Worm (Caenorhabditis elegans): Measurements from ENCODE around the gene F38E1.10.
A peak's percentile ranks its signal among the peaks of the same experiment; 100 is the strongest.

The F38E1.10 gene

DNA sequence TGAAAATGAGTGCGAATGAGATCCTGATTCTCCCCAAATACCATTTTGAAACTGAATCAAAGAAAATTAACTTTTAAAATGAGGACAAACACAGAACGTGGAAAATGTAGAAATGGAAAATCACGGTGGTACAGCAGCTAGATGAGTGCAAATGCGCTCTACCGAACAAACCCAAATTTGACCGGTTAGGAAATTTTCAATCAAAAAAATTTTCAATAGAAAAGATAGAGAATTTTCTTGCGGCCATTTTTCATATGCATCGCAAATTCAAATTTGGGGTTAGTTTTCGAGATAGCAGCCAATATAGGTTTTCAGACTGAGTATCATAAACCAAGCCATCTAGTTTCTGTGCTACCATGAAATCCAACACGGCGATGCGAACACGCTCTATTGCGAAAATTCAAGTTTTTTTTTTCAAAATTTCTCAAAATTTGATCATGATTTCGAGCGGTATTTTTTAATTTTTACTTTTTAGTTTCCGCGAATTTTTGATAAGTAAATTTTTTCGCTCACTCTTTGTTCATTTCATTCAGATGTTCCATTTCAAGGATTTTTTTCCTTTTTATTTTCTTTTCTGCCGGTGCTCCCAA, 38.2 kb upstream of the F38E1.10 start, which contains the start of gene vha-18:
Gene vha-18, minus strand, starts transcription at position 51 of the 590 bp plus-strand sequence.
- peak in 1 of 2 experiments; percentile 4 for TF ChIP-seq efl-1 (optimal IDR thresholded peaks at IDR 0.05)
- no peak for TF ChIP-seq efl-1 (GFP tag; optimal IDR thresholded peaks at IDR 0.05 in 1 of 2)
- no peak for TF ChIP-seq mep-1 (tag; optimal IDR thresholded peaks at IDR 0.05)

DNA sequence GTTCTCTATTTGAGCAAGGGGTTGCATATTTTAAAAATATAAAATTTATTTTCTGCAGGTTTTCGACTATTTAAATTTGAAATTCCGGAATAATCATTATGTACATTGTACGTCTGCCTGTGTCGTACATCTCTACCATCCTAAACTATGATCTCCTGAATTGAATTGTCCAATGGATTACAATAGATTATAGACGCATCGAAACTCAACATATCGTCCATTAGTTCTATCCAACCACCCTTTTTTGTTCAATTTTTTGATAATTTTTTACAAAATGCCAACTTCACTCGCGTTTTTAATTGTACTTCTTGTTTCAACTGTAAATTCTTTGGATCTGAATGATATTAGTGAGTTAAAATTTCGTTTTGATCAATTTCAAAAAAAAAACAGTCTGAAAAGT, 35.1 kb upstream of the F38E1.10 start, which contains the start of gene F52E1.2:
Gene F52E1.2, plus strand, starts transcription at position 190 of the 400 bp plus-strand sequence.
- TF ChIP-seq C04F5.9 (tag; optimal IDR thresholded peaks at IDR 0.05), result no peak
- TF ChIP-seq ceh-63 (GFP tag; optimal IDR thresholded peaks at IDR 0.05), result no peak
- TF ChIP-seq tlp-1 (tag; optimal IDR thresholded peaks at IDR 0.05), result no peak
- no peak for TF ChIP-seq nhr-76 (tag; optimal IDR thresholded peaks at IDR 0.05)
- TF ChIP-seq ceh-82 (tag; optimal IDR thresholded peaks at IDR 0.05), result no peak
- no peak for TF ChIP-seq hpl-2 (GFP tag; optimal IDR thresholded peaks at IDR 0.05)
- no peak for TF ChIP-seq ces-1 (GFP tag; optimal IDR thresholded peaks at IDR 0.05)
- TF ChIP-seq zip-4 (GFP tag; optimal IDR thresholded peaks at IDR 0.05), result no peak
- no peak for TF ChIP-seq rnt-1 (tag; optimal IDR thresholded peaks at IDR 0.05)
- TF ChIP-seq nhr-47 (tag; optimal IDR thresholded peaks at IDR 0.05), result no peak
- no peak for TF ChIP-seq efl-1 (optimal IDR thresholded peaks at IDR 0.05)
- TF ChIP-seq efl-1 (GFP tag; optimal IDR thresholded peaks at IDR 0.05 in 1 of 2), result no peak
- no peak for TF ChIP-seq snpc-4 (tag; optimal IDR thresholded peaks at IDR 0.05)
- no peak for TF ChIP-seq isw-1 (GFP tag; IDR thresholded peaks at IDR 0.05)
- no peak for TF ChIP-seq zag-1 (tag; optimal IDR thresholded peaks at IDR 0.05)
- no peak for TF ChIP-seq aly-2 (tag; optimal IDR thresholded peaks at IDR 0.05)
- no peak for TF ChIP-seq F16B12.6 (tag; optimal IDR thresholded peaks at IDR 0.05)
- no peak for TF ChIP-seq skn-1 (tag; optimal IDR thresholded peaks at IDR 0.05)
- TF ChIP-seq ztf-11 (tag; optimal IDR thresholded peaks at IDR 0.05), result no peak

DNA sequence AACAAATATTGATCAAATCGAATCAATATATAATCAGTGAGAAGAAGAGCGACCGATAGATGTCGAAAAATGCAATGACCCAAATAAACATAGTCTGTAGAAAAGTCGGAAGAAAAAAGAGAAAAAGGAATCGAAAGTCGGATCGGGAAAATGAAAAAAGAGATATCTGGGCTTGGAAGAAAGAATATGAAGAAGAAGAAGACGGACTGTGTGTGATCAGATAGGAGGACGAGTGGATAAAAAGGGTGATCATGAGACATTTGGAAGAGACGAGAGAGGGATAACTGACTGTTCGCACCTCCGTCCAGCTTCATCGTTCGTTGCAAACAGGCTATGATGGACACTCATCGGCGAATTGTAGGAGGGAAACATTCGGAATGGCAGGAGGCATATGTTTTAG, 34.3 kb upstream of the F38E1.10 start:
- peak; percentile 100 for TF ChIP-seq blmp-1 (tag; optimal IDR thresholded peaks at IDR 0.05)
- TF ChIP-seq elt-3 (tag; optimal IDR thresholded peaks at IDR 0.05), result peak in 1 of 6 experiments; percentile 33
- peak; percentile 27 for TF ChIP-seq ztf-4 (tag; optimal IDR thresholded peaks at IDR 0.05)
- peak; percentile 5 for TF ChIP-seq lin-14 (GFP tag; optimal IDR thresholded peaks at IDR 0.05)
- TF ChIP-seq nhr-19 (GFP tag; conservative IDR thresholded peaks at IDR 0.05), result no peak

DNA sequence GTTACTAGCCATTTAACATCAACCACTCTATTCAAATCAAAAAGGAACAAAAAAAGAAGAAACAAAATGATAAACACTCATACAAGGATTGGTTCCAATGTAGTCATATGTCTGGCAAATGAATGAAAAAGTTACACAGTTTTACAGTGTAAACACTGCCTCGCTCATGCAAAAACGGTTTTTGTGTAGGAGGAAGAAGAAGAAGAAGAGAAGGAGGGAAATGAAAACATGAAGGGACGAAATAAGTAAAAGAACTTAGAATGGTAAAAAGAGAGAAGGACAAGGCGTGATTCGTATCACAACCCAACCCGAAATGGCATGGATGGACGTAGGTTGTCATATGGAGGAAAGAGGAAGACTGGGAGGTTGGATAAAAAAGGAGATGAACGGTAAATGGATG, 31.6 kb upstream of the F38E1.10 start:
- TF ChIP-seq mdl-1 (tag; optimal IDR thresholded peaks at IDR 0.05) (peak in 1 of 2 experiments; percentile 6), hlh-17 (GFP tag; optimal IDR thresholded peaks at IDR 0.05; ENCODE audit: borderline replicate concordance) (no peak), unc-130 (tag; optimal IDR thresholded peaks at IDR 0.05) (no peak), elt-3 (tag; optimal IDR thresholded peaks at IDR 0.05) (peak in 2 of 6 experiments; percentile 47 to 70), nhr-71 (tag; optimal IDR thresholded peaks at IDR 0.05) (peak; percentile 30), ztf-4 (tag; optimal IDR thresholded peaks at IDR 0.05) (no peak), nhr-90 (tag; optimal IDR thresholded peaks at IDR 0.05; ENCODE audit: poor library complexity) (peak; percentile 27), lin-14 (GFP tag; optimal IDR thresholded peaks at IDR 0.05) (peak; percentile 88), nhr-237 (tag; optimal IDR thresholded peaks at IDR 0.05) (no peak), pag-3 (tag; optimal IDR thresholded peaks at IDR 0.05; ENCODE audit: borderline replicate concordance, insufficient read depth) (peak; percentile 80), zip-4 (GFP tag; optimal IDR thresholded peaks at IDR 0.05) (no peak), blmp-1 (tag; optimal IDR thresholded peaks at IDR 0.05) (peak; percentile 77), mep-1 (tag; optimal IDR thresholded peaks at IDR 0.05) (peak; percentile 35), isw-1 (GFP tag; IDR thresholded peaks at IDR 0.05) (no peak), lsy-2 (tag; optimal IDR thresholded peaks at IDR 0.05) (peak in 1 of 2 experiments; percentile 19), snpc-4 (tag; optimal IDR thresholded peaks at IDR 0.05) (no peak), lin-35 (GFP tag; optimal IDR thresholded peaks at IDR 0.05) (peak in 1 of 2 experiments; percentile 49), nhr-20 (tag; optimal IDR thresholded peaks at IDR 0.05) (peak; percentile 65), snu-23 (GFP tag; optimal IDR thresholded peaks at IDR 0.05) (peak; percentile 59), C16A3.4 (tag; optimal IDR thresholded peaks at IDR 0.05) (peak; percentile 27), nhr-85 (tag) (peak; percentile 92), tbx-2 (tag; optimal IDR thresholded peaks at IDR 0.05) (no peak)

All from whole organism, L1 larva.